Fruit fly (Drosophila melanogaster) whole organism, wandering third instar larva: ENCODE results near the gene CG10513.

Experiments used
- Abd-B ChIP-seq: fragments of >200 bp; optimal IDR thresholded peaks from 2 replicates; lab custom pipeline; 2017; ENCODE audit warnings: missing biosample characterization, missing genetic modification characterization
- GATAd ChIP-seq: sonication (Bioruptor generic); optimal IDR thresholded peaks from 2 replicates; lab custom pipeline; 2016; ENCODE audit warnings: missing biosample characterization, missing genetic modification characterization
- Sp1 ChIP-seq: fragments of 200-800 bp; sonication (Bioruptor generic); optimal IDR thresholded peaks from 3 replicates; lab custom pipeline; 2019; ENCODE audit warnings: missing biosample characterization, mild to moderate bottlenecking, missing genetic modification characterization, moderate library complexity
- Vsx2 ChIP-seq: fragments of 200-300, 225-300 bp; sonication (Bioruptor generic); optimal IDR thresholded peaks from 2 replicates; lab custom pipeline; 2018; ENCODE audit warnings: missing biosample characterization, missing genetic modification characterization; ENCODE audit not compliant: partially characterized antibody
- br ChIP-seq: fragments of 200-800 bp; sonication (Bioruptor generic); optimal IDR thresholded peaks from 2 replicates; lab custom pipeline; 2016; ENCODE audit warnings: missing biosample characterization, missing genetic modification characterization
- brk ChIP-seq: fragments of 200-800 bp; sonication (Bioruptor generic); optimal IDR thresholded peaks from 2 replicates; lab custom pipeline; 2016; ENCODE audit warnings: missing biosample characterization, mild to moderate bottlenecking, missing genetic modification characterization

- TF ChIP-seq brk (GFP tag; lab: Kevin White, UChicago) (no peak), Sp1 (GFP tag; lab: Kevin White, UChicago) (peak; percentile 13), Abd-B (GFP tag; lab: Kevin White, UChicago) (peak; percentile 59), br (GFP tag; lab: Kevin White, UChicago) (no peak), Vsx2 (GFP tag; lab: Kevin White, UChicago) (no peak), GATAd (GFP tag; lab: Kevin White, UChicago) (no peak)
These were observed 11.3 kb downstream of the CG10513 start, which contains the start of the genes GlnRS and RIOK2 for dm6 chr3R:25265589-25266201.
